Worm (Caenorhabditis elegans) whole organism, young adult: ENCODE measurements around the gene W03C9.5.

Experiments
- B0336.3 ChIP-seq: fragments of 200-800 bp; sonication (Bioruptor generic); IDR thresholded peaks from 2 replicates; pipeline ENCODE4 v1.3.6; 2022; ENCODE audit warnings: missing genetic modification characterization, missing compliant biosample characterization
- C06A6.2 ChIP-seq: fragments of 200-800 bp; sonication (Bioruptor generic); conservative IDR thresholded peaks from 2 replicates; pipeline ENCODE4 v1.3.6; 2022; ENCODE audit warnings: missing genetic modification characterization, missing compliant biosample characterization
- C17E4.6 ChIP-seq: fragments of 200-800 bp; sonication (Bioruptor generic); IDR thresholded peaks from 2 replicates; pipeline ENCODE4 v1.3.6; 2022; ENCODE audit warnings: missing genetic modification reagents, missing genetic modification characterization, missing compliant biosample characterization
- F22D6.2 ChIP-seq: sonication (generic microtip); optimal IDR thresholded peaks from 2 replicates; lab custom pipeline; 2016; ENCODE audit warnings: mild to moderate bottlenecking, missing genetic modification characterization, missing compliant biosample characterization
- F23B12.7 ChIP-seq: sonication (generic microtip); optimal IDR thresholded peaks from 2 replicates; lab custom pipeline; 2017; ENCODE audit warnings: missing genetic modification characterization, mild to moderate bottlenecking, missing compliant biosample characterization, antibody characterized with exemption, moderate library complexity; ENCODE audit not compliant: insufficient read depth
- F33H1.4 ChIP-seq: fragments of 200-800 bp; sonication (Bioruptor generic); IDR thresholded peaks from 2 replicates; pipeline ENCODE4 v1.3.6; 2022; ENCODE audit warnings: missing genetic modification reagents, missing genetic modification characterization, missing compliant biosample characterization
- F52B5.7 ChIP-seq: sonication (generic microtip); optimal IDR thresholded peaks from 2 replicates; lab custom pipeline; 2016; ENCODE audit warnings: mild to moderate bottlenecking, missing genetic modification characterization, missing compliant biosample characterization
- F55B11.4 ChIP-seq: sonication (generic microtip); optimal IDR thresholded peaks from 2 replicates; lab custom pipeline; 2016; ENCODE audit warnings: missing compliant biosample characterization, missing genetic modification characterization, borderline replicate concordance; ENCODE audit not compliant: insufficient read depth
- F57A8.1 ChIP-seq: fragments of 200-800 bp; sonication (Bioruptor generic); optimal IDR thresholded peaks from 2 replicates; lab custom pipeline; 2018; ENCODE audit warnings: mild to moderate bottlenecking, missing genetic modification characterization, moderate library complexity, missing compliant biosample characterization
- K12H6.12 ChIP-seq: fragments of 200-800 bp; sonication (Bioruptor generic); optimal IDR thresholded peaks from 2 replicates; lab custom pipeline; 2018; ENCODE audit warnings: mild to moderate bottlenecking, missing genetic modification characterization, missing compliant biosample characterization
- T26A5.8 ChIP-seq: sonication (generic microtip); optimal IDR thresholded peaks from 2 replicates; lab custom pipeline; 2016; ENCODE audit warnings: missing genetic modification characterization, missing compliant biosample characterization
- Y53G8AR.9 ChIP-seq: fragments of 200-800 bp; sonication (Bioruptor generic); conservative IDR thresholded peaks from 2 replicates; pipeline ENCODE4 v1.3.6; 2022; ENCODE audit warnings: missing genetic modification reagents, missing genetic modification characterization, missing compliant biosample characterization
- attf-5 ChIP-seq: fragments of 200-800 bp; sonication (Bioruptor generic); optimal IDR thresholded peaks from 2 replicates; lab custom pipeline; 2018; ENCODE audit warnings: mild to moderate bottlenecking, missing genetic modification characterization, missing compliant biosample characterization
- attf-6 ChIP-seq: fragments of 200-800 bp; sonication (Bioruptor generic); IDR thresholded peaks from 2 replicates; pipeline ENCODE4 v1.3.6; 2022; ENCODE audit warnings: missing genetic modification reagents, missing genetic modification characterization, missing compliant biosample characterization
- bed-2 ChIP-seq: fragments of 200-800 bp; sonication (Bioruptor generic); IDR thresholded peaks from 2 replicates; pipeline ENCODE4 v1.3.6; 2022; ENCODE audit warnings: missing genetic modification reagents, missing genetic modification characterization, missing compliant biosample characterization
- cebp-1 ChIP-seq, 2 experiments: fragments of 200-800 bp in 1 of 2; sonication (Bioruptor generic) in 1 of 2; sonication (generic microtip) in 1 of 2; IDR thresholded peaks in 1 of 2; optimal IDR thresholded peaks in 1 of 2; 2 replicates each; pipeline versions ENCODE4 v1.3.6 to Lab custom; 2017 to 2022; ENCODE audit warnings: missing compliant biosample characterization in 2 of 2, missing genetic modification characterization in 2 of 2, mild to moderate bottlenecking in 1 of 2, missing genetic modification reagents in 1 of 2, moderate library complexity in 1 of 2
- ceh-40 ChIP-seq: fragments of 200-800 bp; sonication (Bioruptor generic); IDR thresholded peaks from 2 replicates; pipeline ENCODE4 v1.3.6; 2022; ENCODE audit warnings: missing genetic modification characterization, missing compliant biosample characterization
- ceh-58 ChIP-seq: fragments of 200-800 bp; sonication (Bioruptor generic); IDR thresholded peaks from 2 replicates; pipeline ENCODE4 v1.3.6; 2022; ENCODE audit warnings: missing genetic modification characterization, missing compliant biosample characterization
- ceh-91 ChIP-seq: fragments of 200-800 bp; sonication (Bioruptor generic); IDR thresholded peaks from 2 replicates; pipeline ENCODE4 v1.3.6; 2022; ENCODE audit warnings: missing genetic modification reagents, missing genetic modification characterization, missing compliant biosample characterization
- die-1 ChIP-seq: sonication (generic microtip); optimal IDR thresholded peaks from 2 replicates; lab custom pipeline; 2016; ENCODE audit warnings: missing genotype, mild to moderate bottlenecking, missing genetic modification characterization, missing compliant biosample characterization
- dpff-1 ChIP-seq: sonication (generic microtip); optimal IDR thresholded peaks from 2 replicates; lab custom pipeline; 2017; ENCODE audit warnings: mild to moderate bottlenecking, missing genetic modification characterization, missing compliant biosample characterization
- dpl-1 ChIP-seq: fragments of 150-350 bp; optimal IDR thresholded peaks from 2 replicates; lab custom pipeline; 2014; ENCODE audit warnings: missing biosample characterization, missing genetic modification reagents, missing genetic modification characterization
- efl-1 ChIP-seq: fragments of 150-350 bp; optimal IDR thresholded peaks from 2 replicates; lab custom pipeline; 2014; ENCODE audit warnings: missing biosample characterization, missing genetic modification reagents, missing genetic modification characterization
- egl-44 ChIP-seq: fragments of 200-800 bp; sonication (Bioruptor generic); IDR thresholded peaks from 2 replicates; pipeline ENCODE4 v1.3.6; 2022; ENCODE audit warnings: missing genetic modification reagents, missing genetic modification characterization, missing compliant biosample characterization
- egrh-3 ChIP-seq: fragments of 200-800 bp; sonication (Bioruptor generic); IDR thresholded peaks from 2 replicates; pipeline ENCODE4 v1.3.6; 2022; ENCODE audit warnings: missing genetic modification reagents, missing genetic modification characterization, missing compliant biosample characterization
- ekl-4 ChIP-seq: fragments of 200-800 bp; sonication (Bioruptor generic); IDR thresholded peaks from 2 replicates; pipeline ENCODE4 v1.3.6; 2022; ENCODE audit warnings: missing genetic modification reagents, missing genetic modification characterization, missing compliant biosample characterization
- fkh-3 ChIP-seq: sonication (generic microtip); optimal IDR thresholded peaks from 2 replicates; lab custom pipeline; 2016; ENCODE audit warnings: mild to moderate bottlenecking, missing genetic modification characterization, missing compliant biosample characterization
- hlh-12 ChIP-seq: sonication (generic microtip); optimal IDR thresholded peaks from 2 replicates; lab custom pipeline; 2016; ENCODE audit warnings: missing genetic modification characterization, missing compliant biosample characterization
- hlh-26 ChIP-seq: fragments of 200-800 bp; sonication (Bioruptor generic); conservative IDR thresholded peaks from 2 replicates; pipeline ENCODE4 v1.3.6; 2022; ENCODE audit warnings: missing genetic modification reagents, missing genetic modification characterization, missing compliant biosample characterization
- lag-1 ChIP-seq: fragments of 200-800 bp; sonication (Bioruptor generic); IDR thresholded peaks from 2 replicates; pipeline ENCODE4 v1.3.6; 2022; ENCODE audit warnings: missing genetic modification reagents, missing genetic modification characterization, missing compliant biosample characterization
- let-607 ChIP-seq, 2 experiments: fragments of 200-800 bp in 1 of 2; sonication (Bioruptor generic) in 1 of 2; sonication (generic microtip) in 1 of 2; optimal IDR thresholded peaks; 2 replicates each; lab custom pipeline; 2016 to 2018; ENCODE audit warnings: mild to moderate bottlenecking in 2 of 2, missing compliant biosample characterization in 2 of 2, missing genetic modification characterization in 2 of 2, moderate library complexity in 2 of 2, missing genotype in 1 of 2
- lin-35 ChIP-seq, 3 experiments: fragments of 150-350 bp in 2 of 3; sonication (generic microtip) in 1 of 3; optimal IDR thresholded peaks; 2 replicates each; lab custom pipeline; 2014 to 2018; ENCODE audit warnings: missing biosample characterization in 3 of 3, missing genetic modification characterization in 3 of 3, missing genetic modification reagents in 3 of 3
- lin-54 ChIP-seq: fragments of 200-800 bp; sonication (Bioruptor generic); optimal IDR thresholded peaks from 2 replicates; lab custom pipeline; 2018; ENCODE audit warnings: mild to moderate bottlenecking, missing genetic modification characterization, missing compliant biosample characterization
- lsy-27 ChIP-seq: sonication (generic microtip); optimal IDR thresholded peaks from 2 replicates; lab custom pipeline; 2017; ENCODE audit warnings: missing genetic modification characterization, mild to moderate bottlenecking, missing compliant biosample characterization, antibody characterized with exemption, missing genotype, borderline replicate concordance; ENCODE audit not compliant: insufficient read depth
- madf-10 ChIP-seq: sonication (generic microtip); optimal IDR thresholded peaks from 2 replicates; lab custom pipeline; 2016; ENCODE audit warnings: mild to moderate bottlenecking, missing genetic modification characterization, missing compliant biosample characterization
- madf-6 ChIP-seq: fragments of 200-800 bp; sonication (Bioruptor generic); IDR thresholded peaks from 2 replicates; pipeline ENCODE4 v1.3.6; 2022; ENCODE audit warnings: missing genetic modification reagents, missing genetic modification characterization, missing compliant biosample characterization
- madf-8 ChIP-seq: fragments of 200-800 bp; sonication (Bioruptor generic); conservative IDR thresholded peaks from 2 replicates; pipeline ENCODE4 v1.3.6; 2022; ENCODE audit warnings: missing genetic modification reagents, missing genetic modification characterization, missing compliant biosample characterization
- mel-28 ChIP-seq: sonication (generic microtip); optimal IDR thresholded peaks from 2 replicates; lab custom pipeline; 2016; ENCODE audit warnings: borderline replicate concordance, mild to moderate bottlenecking, missing genetic modification characterization, missing compliant biosample characterization
- nfya-2 ChIP-seq: fragments of 200-800 bp; sonication (Bioruptor generic); IDR thresholded peaks from 2 replicates; pipeline ENCODE4 v1.3.6; 2022; ENCODE audit warnings: missing genetic modification reagents, missing genetic modification characterization, missing compliant biosample characterization
- nhr-90 ChIP-seq: sonication (generic microtip); optimal IDR thresholded peaks from 2 replicates; lab custom pipeline; 2016; ENCODE audit warnings: missing genotype, mild to moderate bottlenecking, missing genetic modification characterization, missing compliant biosample characterization
- pbrm-1 ChIP-seq: fragments of 200-800 bp; sonication (Bioruptor generic); IDR thresholded peaks from 2 replicates; pipeline ENCODE4 v1.3.6; 2022; ENCODE audit warnings: missing genetic modification reagents, missing genetic modification characterization, missing compliant biosample characterization
- repo-1 ChIP-seq: sonication (generic microtip); optimal IDR thresholded peaks from 2 replicates; lab custom pipeline; 2017; ENCODE audit warnings: mild to moderate bottlenecking, missing genetic modification characterization, missing compliant biosample characterization
- rpc-1 ChIP-seq, 2 experiments: fragments of 150-350 bp in 1 of 2; sonication (generic microtip) in 1 of 2; optimal IDR thresholded peaks; 2 replicates each; lab custom pipeline; 2014 to 2018; ENCODE audit warnings: missing biosample characterization in 1 of 2, missing genetic modification characterization in 1 of 2, missing genetic modification reagents in 1 of 2, missing genotype in 1 of 2
- snpc-4 ChIP-seq, 5 experiments: fragments of 150-350 bp in 1 of 5; sonication (generic microtip) in 4 of 5; optimal IDR thresholded peaks; 2 replicates each; lab custom pipeline; 2014 to 2018; ENCODE audit warnings: missing genetic modification characterization in 5 of 5, missing biosample characterization in 3 of 5, antibody characterized with exemption in 2 of 5, mild to moderate bottlenecking in 2 of 5, missing compliant biosample characterization in 2 of 5, missing genotype in 2 of 5, moderate library complexity in 2 of 5, missing genetic modification reagents in 1 of 5
- tbp1 ChIP-seq: fragments of 200-800 bp; sonication (Bioruptor generic); optimal IDR thresholded peaks from 2 replicates; lab custom pipeline; 2018; ENCODE audit warnings: mild to moderate bottlenecking, missing genetic modification characterization, missing compliant biosample characterization
- unc-130 ChIP-seq: sonication (generic microtip); optimal IDR thresholded peaks from 2 replicates; lab custom pipeline; 2016; ENCODE audit warnings: missing genetic modification reagents, missing genetic modification characterization, missing compliant biosample characterization
- ztf-18 ChIP-seq: sonication (generic microtip); optimal IDR thresholded peaks from 2 replicates; lab custom pipeline; 2016; ENCODE audit warnings: missing genotype, mild to moderate bottlenecking, missing genetic modification characterization, missing compliant biosample characterization

The W03C9.5 gene

DNA sequence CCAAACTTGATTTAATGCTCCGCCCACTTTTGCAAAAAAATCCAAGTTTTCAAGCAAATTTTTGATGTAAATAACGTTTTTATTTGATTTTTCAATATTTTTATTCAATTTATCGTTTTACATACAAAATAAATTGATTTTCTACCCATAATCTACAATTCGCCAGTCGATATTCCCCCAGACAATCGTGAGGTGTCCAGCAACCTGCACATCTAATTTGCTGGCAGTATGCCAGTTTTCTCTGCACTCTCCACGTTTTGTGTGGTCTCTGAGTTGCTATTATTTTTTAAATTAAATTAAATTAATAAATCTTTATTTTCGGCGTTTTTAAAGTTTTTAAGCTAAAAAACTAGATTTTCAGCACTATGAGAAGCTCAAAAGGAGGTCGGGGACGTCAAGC, 12.8 kb upstream of the W03C9.5 start (continued):
- TF ChIP-seq rpc-1 (optimal IDR thresholded peaks at IDR 0.05; lab: Kevin White, UChicago) (no peak), rpc-1 (tag; optimal IDR thresholded peaks at IDR 0.05; lab: Kevin White, UChicago) (no peak), lag-1 (no peak), attf-5 (GFP tag; lab: Kevin White, UChicago) (peak; percentile 94), dpff-1 (tag; lab: Kevin White, UChicago) (no peak), tbp1 (GFP tag; lab: Kevin White, UChicago) (peak; percentile 76), cebp-1 (GFP tag; IDR thresholded peaks at IDR 0.05; lab: Robert Waterston, UW) (no peak; the same call in none of the 2 replicates), cebp-1 (tag; optimal IDR thresholded peaks at IDR 0.05; lab: Kevin White, UChicago) (peak; percentile 58), ceh-58 (GFP tag; lab: Robert Waterston, UW) (no peak), unc-130 (peak; percentile 44), ceh-40 (GFP tag; lab: Robert Waterston, UW) (no peak), fkh-3 (tag; lab: Kevin White, UChicago) (no peak), repo-1 (peak; percentile 13), F55B11.4 (tag; lab: Kevin White, UChicago) (no peak), T26A5.8 (no peak), nhr-90 (no peak), C17E4.6 (GFP tag; lab: Robert Waterston, UW) (peak; percentile 71), egl-44 (GFP tag; lab: Robert Waterston, UW) (no peak), mel-28 (no peak), pbrm-1 (GFP tag; lab: Robert Waterston, UW) (peak; percentile 85; the same call in 1 of the 2 replicates), C06A6.2 (no peak), lin-35 (GFP tag; optimal IDR thresholded peaks at IDR 0.05; lab: Kevin White, UChicago) (peak in 1 of 3 experiments; percentile 88), hlh-26 (GFP tag; lab: Robert Waterston, UW) (no peak), lsy-27 (no peak), hlh-12 (no peak), B0336.3 (GFP tag; lab: Robert Waterston, UW) (peak; percentile 68), efl-1 (GFP tag; lab: Kevin White, UChicago) (peak; percentile 55), madf-10 (tag; lab: Kevin White, UChicago) (peak; percentile 85), ztf-18 (peak; percentile 71), F57A8.1 (no peak), ekl-4 (GFP tag; lab: Robert Waterston, UW) (no peak; the same call in 1 of the 2 replicates), egrh-3 (GFP tag; lab: Robert Waterston, UW) (peak; percentile 59), die-1 (no peak), attf-6 (GFP tag; lab: Robert Waterston, UW) (no peak), bed-2 (GFP tag; lab: Robert Waterston, UW) (no peak), F52B5.7 (tag; lab: Kevin White, UChicago) (no peak), ceh-91 (peak; percentile 92), dpl-1 (peak; percentile 27), F22D6.2 (tag; lab: Kevin White, UChicago) (peak; percentile 16), madf-6 (GFP tag; lab: Robert Waterston, UW) (no peak; the same call in 1 of the 2 replicates), K12H6.12 (peak; percentile 82), F23B12.7 (tag; lab: Kevin White, UChicago) (no peak), snpc-4 (GFP tag; optimal IDR thresholded peaks at IDR 0.05; lab: Kevin White, UChicago) (peak; percentile 23), snpc-4 (tag; optimal IDR thresholded peaks at IDR 0.05; lab: Kevin White, UChicago) (peak in 3 of 4 experiments; percentile 66 to 79 (median 66)), lin-54 (GFP tag; lab: Kevin White, UChicago) (peak; percentile 96), Y53G8AR.9 (GFP tag; lab: Robert Waterston, UW) (peak; percentile 92), F33H1.4 (GFP tag; lab: Robert Waterston, UW) (peak; percentile 93), let-607 (tag; optimal IDR thresholded peaks at IDR 0.05; lab: Kevin White, UChicago) (peak; percentile 25 to 80), madf-8 (GFP tag; lab: Robert Waterston, UW) (peak; percentile 80), nfya-2 (no peak)
